Fruit fly (Drosophila melanogaster): Measurements from ENCODE around the gene Timp.
A peak's percentile ranks its signal among the peaks of the same experiment; 100 is the strongest.

Timp gene

DNA sequence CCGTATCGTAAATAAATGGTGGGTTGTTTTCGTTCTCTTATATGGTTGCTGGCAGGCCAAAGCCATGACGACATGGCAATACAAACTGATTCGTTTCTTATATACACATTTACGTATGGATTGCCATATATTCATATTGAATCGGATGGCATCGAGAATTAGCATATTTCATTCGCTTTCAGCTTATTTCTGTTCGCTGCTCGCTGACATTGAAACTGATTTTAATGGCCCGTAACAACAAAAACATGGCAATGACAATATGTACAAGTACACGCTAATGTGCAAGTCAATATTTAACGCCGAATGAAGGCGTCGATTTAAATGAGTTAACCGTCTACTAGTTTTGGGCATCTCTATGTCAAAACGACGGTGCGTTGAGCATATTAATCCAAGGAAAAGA is 26.8 kb downstream of the Timp start (continued):
- TF ChIP-seq CG6854 (GFP tag; optimal IDR thresholded peaks at IDR 0.05): peak; percentile 2
- peak; percentile 20 for TF ChIP-seq CG5180 (GFP tag; optimal IDR thresholded peaks at IDR 0.05)
- no peak for TF ChIP-seq CG32772 (GFP tag; IDR thresholded peaks at IDR 0.05)
- peak; percentile 23 for TF ChIP-seq Fer3 (tag; optimal IDR thresholded peaks at IDR 0.05)
- TF ChIP-seq seq (GFP tag; IDR thresholded peaks at IDR 0.05): peak; percentile 34; the same call in 1 of the 2 replicates
- TF ChIP-seq Dad (GFP tag; optimal IDR thresholded peaks at IDR 0.05): no peak
- TF ChIP-seq CG11093 (GFP tag; IDR thresholded peaks at IDR 0.05): no peak
- peak; percentile 47 for TF ChIP-seq Sox100B (GFP tag; optimal IDR thresholded peaks at IDR 0.05)
- no peak for TF ChIP-seq gcm2 (GFP tag; optimal IDR thresholded peaks at IDR 0.05)
- no peak for TF ChIP-seq BtbVII (GFP tag; optimal IDR thresholded peaks at IDR 0.05)
- peak; percentile 50 for TF ChIP-seq vvl (GFP tag; IDR thresholded peaks at IDR 0.05)
- TF ChIP-seq CG32532 (GFP tag; IDR thresholded peaks at IDR 0.05): no peak
- TF ChIP-seq ftz-f1 (GFP tag; optimal IDR thresholded peaks at IDR 0.05): peak; percentile 5
- no peak for TF ChIP-seq Antp (GFP tag; optimal IDR thresholded peaks at IDR 0.05)
- TF ChIP-seq Asciz (GFP tag; optimal IDR thresholded peaks at IDR 0.05): peak; percentile 55
- TF ChIP-seq exex (tag; optimal IDR thresholded peaks at IDR 0.05): peak; percentile 13
- no peak for TF ChIP-seq CG8765 (GFP tag; IDR thresholded peaks at IDR 0.05)
- peak; percentile 11 for TF ChIP-seq CG13624 (GFP tag; optimal IDR thresholded peaks at IDR 0.05)
- TF ChIP-seq salm (tag; optimal IDR thresholded peaks at IDR 0.05): peak; percentile 5
- peak; percentile 24; the same call in 1 of the 2 replicates for TF ChIP-seq HLH3B (GFP tag; IDR thresholded peaks at IDR 0.05)
- TF ChIP-seq CG12071 (GFP tag; optimal IDR thresholded peaks at IDR 0.05): peak; percentile 58
- no peak for TF ChIP-seq CG4424 (GFP tag; optimal IDR thresholded peaks at IDR 0.05)
- TF ChIP-seq Dip2 (GFP tag; IDR thresholded peaks at IDR 0.05): no peak
- TF ChIP-seq NC2β (GFP tag; optimal IDR thresholded peaks at IDR 0.05): no peak
- TF ChIP-seq sd (tag; optimal IDR thresholded peaks at IDR 0.05): peak; percentile 50
- no peak for TF ChIP-seq dpn (GFP tag; optimal IDR thresholded peaks at IDR 0.05)
- 0 out of 3 replicates have a peak, but pooled peaks have one; percentile 50 for TF ChIP-seq gce (GFP tag; IDR thresholded peaks at IDR 0.05)
- TF ChIP-seq CG13296 (GFP tag; optimal IDR thresholded peaks at IDR 0.05): peak; percentile 73
- TF ChIP-seq mirr (GFP tag; optimal IDR thresholded peaks at IDR 0.05): peak; percentile 78
- TF ChIP-seq Hmr (GFP tag; optimal IDR thresholded peaks at IDR 0.05): peak; percentile 32
- no peak for TF ChIP-seq CG33213 (GFP tag; optimal IDR thresholded peaks at IDR 0.05)
- TF ChIP-seq Ptx1 (GFP tag; IDR thresholded peaks at IDR 0.05): no peak
- peak; percentile 54 for TF ChIP-seq Awh (GFP tag; IDR thresholded peaks at IDR 0.05)
- no peak for TF ChIP-seq vnd (GFP tag; IDR thresholded peaks at IDR 0.05; ENCODE audit: partially characterized antibody)
- TF ChIP-seq so (GFP tag; IDR thresholded peaks at IDR 0.05): 0 out of 3 replicates have a peak, but pooled peaks have one; percentile 61
- TF ChIP-seq CG12391 (tag; optimal IDR thresholded peaks at IDR 0.05): no peak
- peak; percentile 14; the same call in 1 of the 2 replicates for TF ChIP-seq sob (GFP tag; IDR thresholded peaks at IDR 0.05)
- TF ChIP-seq CG15269 (tag; optimal IDR thresholded peaks at IDR 0.05): peak; percentile 35
- TF ChIP-seq CG15479 (GFP tag; optimal IDR thresholded peaks at IDR 0.05): no peak
- TF ChIP-seq CG17912 (GFP tag; optimal IDR thresholded peaks at IDR 0.05): peak; percentile 35
- TF ChIP-seq corto (GFP tag; optimal IDR thresholded peaks at IDR 0.05): no peak
- TF ChIP-seq CG2678 (tag; optimal IDR thresholded peaks at IDR 0.05): peak; percentile 59
- peak; percentile 28 for TF ChIP-seq CG13894 (tag; optimal IDR thresholded peaks at IDR 0.05)
- peak; percentile 36 for TF ChIP-seq schlank (tag; optimal IDR thresholded peaks at IDR 0.05)
- no peak for TF ChIP-seq B-H1 (GFP tag; IDR thresholded peaks at IDR 0.05)
- no peak for TF ChIP-seq Optix (GFP tag; IDR thresholded peaks at IDR 0.05)
- TF ChIP-seq ase (GFP tag; IDR thresholded peaks at IDR 0.05): no peak
- TF ChIP-seq Atf6 (GFP tag; IDR thresholded peaks at IDR 0.05): 0 out of 2 replicates have a peak, but pooled peaks have one; percentile 22
- TF ChIP-seq PHDP (tag; optimal IDR thresholded peaks at IDR 0.05): peak; percentile 17
- TF ChIP-seq CG31365 (tag; optimal IDR thresholded peaks at IDR 0.05): peak; percentile 29
- TF ChIP-seq CG14014 (GFP tag; IDR thresholded peaks at IDR 0.05): peak; percentile 30; the same call in 1 of the 2 replicates
